Fruit fly (Drosophila melanogaster): Measurements from ENCODE around the gene CG33985.

- TF ChIP-seq h (optimal IDR thresholded peaks at IDR 0.05) = no peak
- no peak for TF ChIP-seq ttk (optimal IDR thresholded peaks at IDR 0.05)
- TF ChIP-seq psq (optimal IDR thresholded peaks at IDR 0.05) = no peak
- TF ChIP-seq Sin3A (optimal IDR thresholded peaks at IDR 0.05) = no peak
These were observed 5.9 kb upstream of the CG33985 start for dm6 chr3L:15532368-15533030.
